Fruit fly (Drosophila melanogaster): ENCODE measurements around the gene CG32599.
A peak's percentile ranks its signal among the peaks of the same experiment; 100 is the strongest.

Gene CG32599

DNA sequence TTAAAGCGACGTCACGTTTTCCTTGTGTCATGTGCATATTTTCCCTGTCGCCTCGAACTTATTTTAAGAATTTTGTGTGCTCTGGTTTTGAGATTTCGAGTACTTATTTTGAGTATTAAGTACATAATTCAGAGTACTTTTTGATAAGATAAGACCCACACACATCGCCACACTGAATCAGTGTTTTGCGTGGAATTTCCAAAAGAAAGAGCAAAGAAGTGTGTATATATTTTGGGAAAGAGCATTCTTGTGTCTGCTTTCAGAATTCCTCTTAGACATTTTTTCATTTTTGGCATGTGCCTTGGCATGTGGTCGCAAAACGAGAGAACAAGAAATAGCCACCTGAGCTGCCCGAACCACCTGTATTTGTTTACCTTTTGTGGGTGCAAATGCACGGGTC, 27.7 kb upstream of the CG32599 start:
- peak; percentile 43 for TF ChIP-seq CG14655 (GFP tag; optimal IDR thresholded peaks at IDR 0.05)
- no peak for TF ChIP-seq EcR (GFP tag; optimal IDR thresholded peaks at IDR 0.05)
- peak; percentile 31; the same call in 1 of the 2 replicates for TF ChIP-seq Ets98B (GFP tag; IDR thresholded peaks at IDR 0.05)
- peak; percentile 6 for TF ChIP-seq CG15710 (tag; optimal IDR thresholded peaks at IDR 0.05)
- peak; percentile 51 for TF ChIP-seq CG32121 (GFP tag; IDR thresholded peaks at IDR 0.05)
- TF ChIP-seq CG13204 (GFP tag; optimal IDR thresholded peaks at IDR 0.05) = no peak
- 0 out of 3 replicates have a peak, but pooled peaks have one; percentile 21 for TF ChIP-seq CG4496 (GFP tag; IDR thresholded peaks at IDR 0.05)
- no peak for TF ChIP-seq Snoo (tag; optimal IDR thresholded peaks at IDR 0.05)
- TF ChIP-seq CG8301 (tag; optimal IDR thresholded peaks at IDR 0.05) = peak; percentile 31
- peak; percentile 27; the same call in 1 of the 2 replicates for TF ChIP-seq CG12605 (GFP tag; IDR thresholded peaks at IDR 0.05)

DNA sequence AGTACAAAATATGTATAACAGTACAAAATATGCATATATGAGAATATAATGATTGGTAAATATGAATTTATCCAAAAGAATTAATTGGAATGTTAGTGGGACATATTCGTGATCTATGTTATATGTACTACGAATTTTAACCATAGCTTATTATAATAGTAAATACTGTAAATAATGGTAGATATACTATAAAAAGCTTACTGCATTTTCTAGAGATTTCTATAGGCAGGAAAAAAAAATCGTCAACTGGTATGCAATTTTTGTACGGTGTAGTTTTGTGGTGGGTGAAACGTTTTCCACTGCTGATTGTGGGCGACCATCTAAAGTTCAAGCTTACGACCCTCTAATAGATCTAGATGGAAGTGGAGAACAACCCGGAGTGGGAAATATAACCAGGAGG, 26.6 kb upstream of the CG32599 start:
- TF ChIP-seq CG12605 (GFP tag; IDR thresholded peaks at IDR 0.05) (no peak), CG8301 (tag; optimal IDR thresholded peaks at IDR 0.05) (peak; percentile 16), gl (tag; optimal IDR thresholded peaks at IDR 0.05) (no peak), CG4496 (GFP tag; IDR thresholded peaks at IDR 0.05) (0 out of 3 replicates have a peak, but pooled peaks have one; percentile 7), CG9948 (tag; optimal IDR thresholded peaks at IDR 0.05) (no peak), Pif1A (GFP tag; optimal IDR thresholded peaks at IDR 0.05) (no peak), CG8159 (tag; optimal IDR thresholded peaks at IDR 0.05) (no peak), CG10348 (GFP tag; IDR thresholded peaks at IDR 0.05) (no peak), CG15710 (tag; optimal IDR thresholded peaks at IDR 0.05) (no peak)

DNA sequence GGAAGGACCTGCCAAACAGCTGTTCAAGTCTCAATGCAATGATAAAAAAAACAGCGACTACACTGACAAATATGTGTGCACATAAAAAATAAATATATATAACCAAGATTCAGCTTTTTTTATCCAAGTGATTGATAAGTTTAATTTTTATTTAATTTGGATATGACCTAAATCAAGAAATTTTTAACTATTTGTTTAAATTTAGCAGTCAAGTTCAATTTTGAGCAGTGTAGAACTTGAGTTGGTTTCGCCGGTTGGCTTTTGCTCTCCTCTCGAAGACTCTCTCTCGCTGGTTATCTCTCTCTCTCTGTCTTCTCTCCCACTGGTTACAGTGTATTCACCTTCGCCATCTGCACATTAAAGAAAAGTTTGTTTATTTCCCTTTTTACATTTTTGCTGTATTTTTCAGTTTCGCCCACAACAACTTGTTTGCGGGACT, 25.4 kb upstream of the CG32599 start:
- peak; percentile 95 for TF ChIP-seq D1 (tag; optimal IDR thresholded peaks at IDR 0.05)
- TF ChIP-seq Snoo (tag; optimal IDR thresholded peaks at IDR 0.05) = peak; percentile 97
- TF ChIP-seq CG10348 (GFP tag; IDR thresholded peaks at IDR 0.05) = peak; percentile 59; the same call in 1 of the 2 replicates
- peak; percentile 95 for TF ChIP-seq CG32121 (GFP tag; IDR thresholded peaks at IDR 0.05)
- TF ChIP-seq CG9948 (tag; optimal IDR thresholded peaks at IDR 0.05) = peak; percentile 97
- TF ChIP-seq gl (tag; optimal IDR thresholded peaks at IDR 0.05) = peak; percentile 92
- TF ChIP-seq CG4496 (GFP tag; IDR thresholded peaks at IDR 0.05) = peak; percentile 97
- peak; percentile 96 for TF ChIP-seq CG12605 (GFP tag; IDR thresholded peaks at IDR 0.05)
- peak; percentile 94 for TF ChIP-seq Ets98B (GFP tag; IDR thresholded peaks at IDR 0.05)
- peak; percentile 95 for TF ChIP-seq CG14655 (GFP tag; optimal IDR thresholded peaks at IDR 0.05)
- peak; percentile 94 for TF ChIP-seq Pif1A (GFP tag; optimal IDR thresholded peaks at IDR 0.05)
- peak; percentile 86 for TF ChIP-seq fd96Ca (GFP tag; IDR thresholded peaks at IDR 0.05)
- peak; percentile 98 for TF ChIP-seq CG17806 (tag; optimal IDR thresholded peaks at IDR 0.05)
- TF ChIP-seq rn (GFP tag; IDR thresholded peaks at IDR 0.05) = peak; percentile 92
- TF ChIP-seq CG8159 (tag; optimal IDR thresholded peaks at IDR 0.05) = peak; percentile 98
- peak; percentile 93 for TF ChIP-seq EcR (GFP tag; optimal IDR thresholded peaks at IDR 0.05)
- peak; percentile 91 for TF ChIP-seq Pif1B (GFP tag; optimal IDR thresholded peaks at IDR 0.05)
- peak; percentile 93 for TF ChIP-seq CG8301 (tag; optimal IDR thresholded peaks at IDR 0.05)
- TF ChIP-seq CG34367 (tag; optimal IDR thresholded peaks at IDR 0.05) = peak; percentile 97
- TF ChIP-seq CG13204 (GFP tag; optimal IDR thresholded peaks at IDR 0.05) = peak; percentile 93
- TF ChIP-seq CG15710 (tag; optimal IDR thresholded peaks at IDR 0.05) = peak; percentile 98

DNA sequence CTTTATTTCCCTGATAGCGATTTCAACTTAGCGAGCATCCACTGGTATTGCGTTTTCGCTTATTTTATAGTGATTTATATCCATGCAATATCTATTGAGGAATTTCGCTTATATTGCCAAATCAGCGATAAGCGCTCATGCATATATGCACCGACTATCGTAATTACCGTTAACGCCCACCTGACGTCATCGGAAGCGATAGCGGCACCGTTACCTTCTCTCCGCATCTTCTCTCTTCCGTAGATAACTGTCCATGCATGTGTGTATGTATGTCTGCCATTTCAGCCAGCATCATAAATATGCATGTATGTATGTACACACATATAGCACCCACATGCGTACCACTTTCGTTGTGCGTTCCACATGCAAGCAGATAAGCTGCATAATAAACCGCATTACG, 22.3 kb upstream of the CG32599 start:
- TF ChIP-seq CG10348 (GFP tag; IDR thresholded peaks at IDR 0.05) (no peak), CG13204 (GFP tag; optimal IDR thresholded peaks at IDR 0.05) (peak; percentile 7)

DNA sequence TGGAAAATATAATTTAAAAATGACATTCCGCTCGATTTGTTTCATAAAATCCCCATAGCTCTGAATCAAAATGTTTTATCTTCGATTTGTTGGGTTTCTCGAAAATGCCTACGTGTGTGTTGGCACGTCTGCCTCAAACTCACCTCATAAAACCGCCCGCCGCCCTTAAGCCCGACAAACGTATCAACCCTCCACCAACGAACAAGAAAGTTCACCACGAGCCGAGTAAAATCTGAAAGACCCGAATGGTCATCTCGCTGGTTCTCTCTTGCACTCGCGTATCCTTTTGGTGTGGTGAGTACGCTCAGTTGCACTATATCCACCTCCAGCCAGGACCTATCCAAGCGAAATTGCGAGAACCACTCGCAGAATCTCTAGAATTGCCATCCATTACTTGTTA, 21.5 kb upstream of the CG32599 start:
- TF ChIP-seq CG34367 (tag; optimal IDR thresholded peaks at IDR 0.05) = no peak
- no peak for TF ChIP-seq CG17806 (tag; optimal IDR thresholded peaks at IDR 0.05)
- TF ChIP-seq EcR (GFP tag; optimal IDR thresholded peaks at IDR 0.05) = no peak
- no peak for TF ChIP-seq CG8301 (tag; optimal IDR thresholded peaks at IDR 0.05)
- no peak for TF ChIP-seq CG9948 (tag; optimal IDR thresholded peaks at IDR 0.05)
- TF ChIP-seq gl (tag; optimal IDR thresholded peaks at IDR 0.05) = no peak
- TF ChIP-seq CG10348 (GFP tag; IDR thresholded peaks at IDR 0.05) = no peak
- TF ChIP-seq Ets98B (GFP tag; IDR thresholded peaks at IDR 0.05) = no peak
- no peak for TF ChIP-seq CG15710 (tag; optimal IDR thresholded peaks at IDR 0.05)
- no peak for TF ChIP-seq CG13204 (GFP tag; optimal IDR thresholded peaks at IDR 0.05)
- TF ChIP-seq CG8159 (tag; optimal IDR thresholded peaks at IDR 0.05) = no peak
- no peak for TF ChIP-seq CG32121 (GFP tag; IDR thresholded peaks at IDR 0.05)
- TF ChIP-seq Snoo (tag; optimal IDR thresholded peaks at IDR 0.05) = no peak

DNA sequence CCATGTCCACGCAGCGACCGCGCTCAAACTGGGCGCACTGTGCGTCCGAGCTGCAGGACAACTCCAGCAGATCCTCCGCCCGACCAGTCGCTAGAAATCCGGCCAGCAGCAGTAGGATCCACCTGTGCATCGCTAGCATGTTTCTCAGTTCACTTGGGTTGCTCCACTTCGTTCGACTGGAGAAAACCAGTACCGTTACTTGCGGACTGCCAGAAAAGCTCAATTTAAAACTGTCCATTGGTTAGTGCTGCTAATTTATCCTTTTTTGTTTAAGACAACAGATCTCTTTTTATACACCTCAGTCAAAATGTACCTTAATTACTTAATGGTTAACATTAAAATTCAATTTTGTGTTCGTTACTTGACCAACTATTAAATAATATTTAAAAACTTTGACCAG, 17.8 kb upstream of the CG32599 start, which contains the start of gene CG11674:
CG11674 (minus strand) TSS at position 215 of the 400 bp plus-strand sequence.
- TF ChIP-seq Snoo (tag; optimal IDR thresholded peaks at IDR 0.05) = no peak

DNA sequence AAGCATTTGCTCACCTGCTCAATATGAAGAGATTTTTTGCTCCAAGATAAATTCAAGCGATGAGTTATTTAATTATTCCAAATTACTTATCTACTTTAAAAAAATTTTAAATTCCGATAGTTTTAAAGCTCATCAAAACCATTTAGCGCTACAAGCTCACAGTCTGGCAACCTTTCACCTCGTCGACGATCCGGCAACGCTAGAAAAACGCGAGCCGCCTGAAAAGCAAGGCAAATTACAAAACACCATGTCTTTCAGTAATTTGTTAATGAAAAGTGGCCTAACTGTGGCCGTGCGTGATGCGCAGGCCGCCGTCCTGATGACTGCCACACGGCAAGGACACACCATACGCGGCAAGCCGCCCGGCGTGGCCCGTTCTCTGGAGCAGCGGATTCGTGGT, 17.4 kb upstream of the CG32599 start, which contains the start of gene mRpL38:
mRpL38 (plus strand) TSS at position 197 of the 400 bp plus-strand sequence.
- TF ChIP-seq D1 (tag; optimal IDR thresholded peaks at IDR 0.05) = no peak
- TF ChIP-seq Snoo (tag; optimal IDR thresholded peaks at IDR 0.05) = no peak
- TF ChIP-seq rn (GFP tag; IDR thresholded peaks at IDR 0.05) = no peak
- TF ChIP-seq CG9948 (tag; optimal IDR thresholded peaks at IDR 0.05) = no peak
- TF ChIP-seq EcR (GFP tag; optimal IDR thresholded peaks at IDR 0.05) = no peak
- TF ChIP-seq CG8159 (tag; optimal IDR thresholded peaks at IDR 0.05) = no peak
- no peak for TF ChIP-seq CG8301 (tag; optimal IDR thresholded peaks at IDR 0.05)
- TF ChIP-seq Pif1B (GFP tag; optimal IDR thresholded peaks at IDR 0.05) = no peak
- TF ChIP-seq CG12605 (GFP tag; IDR thresholded peaks at IDR 0.05) = no peak
- TF ChIP-seq CG32121 (GFP tag; IDR thresholded peaks at IDR 0.05) = no peak
- TF ChIP-seq fd96Ca (GFP tag; IDR thresholded peaks at IDR 0.05) = no peak
- TF ChIP-seq Ets98B (GFP tag; IDR thresholded peaks at IDR 0.05) = no peak
- no peak for TF ChIP-seq CG13204 (GFP tag; optimal IDR thresholded peaks at IDR 0.05)
- TF ChIP-seq CG4496 (GFP tag; IDR thresholded peaks at IDR 0.05) = no peak

All from whole organism, pupa.